Fruit fly (Drosophila melanogaster) whole organism, embryonic: ENCODE results near the gene CG5823.

Source experiments
- CG10565 ChIP-seq: fragments of 200-800 bp; sonication (Bioruptor generic); optimal IDR thresholded peaks from 3 replicates; lab custom pipeline; 2016; ENCODE audit warnings: missing biosample characterization, mild to moderate bottlenecking, missing genetic modification characterization
- CG12155 ChIP-seq: fragments of 200-800 bp; sonication (Bioruptor generic); optimal IDR thresholded peaks from 3 replicates; lab custom pipeline; 2016; ENCODE audit warnings: missing biosample characterization, missing genetic modification characterization
- CG1233 ChIP-seq: fragments of 200-800 bp; sonication (Bioruptor generic); optimal IDR thresholded peaks from 4 replicates; lab custom pipeline; 2018; ENCODE audit warnings: missing biosample characterization, mild to moderate bottlenecking, missing genetic modification characterization
- CG12942 ChIP-seq: fragments of 200-800 bp; sonication (Bioruptor generic); optimal IDR thresholded peaks from 3 replicates; lab custom pipeline; 2016; ENCODE audit warnings: missing biosample characterization, missing genetic modification characterization
- CG14014 ChIP-seq: fragments of 200-800 bp; sonication (Bioruptor generic); IDR thresholded peaks from 2 replicates; pipeline ENCODE4 v1.3.6; 2022; ENCODE audit warnings: missing biosample characterization, missing genetic modification characterization
- CG14965 ChIP-seq: fragments of 200-800 bp; sonication (Bioruptor generic); optimal IDR thresholded peaks from 2 replicates; lab custom pipeline; 2016; ENCODE audit warnings: missing biosample characterization, missing genetic modification characterization, borderline replicate concordance
- CG17328 ChIP-seq: fragments of 200-800 bp; sonication (Bioruptor generic); IDR thresholded peaks from 2 replicates; pipeline ENCODE4 v1.3.6; 2022; ENCODE audit warnings: missing biosample characterization, missing genetic modification characterization
- CG2712 ChIP-seq: fragments of 200-800 bp; optimal IDR thresholded peaks from 3 replicates; lab custom pipeline; 2019; ENCODE audit warnings: missing biosample characterization, mild to moderate bottlenecking, missing genetic modification characterization, moderate library complexity
- CG2875 ChIP-seq: fragments of 200-800 bp; sonication (Bioruptor generic); optimal IDR thresholded peaks from 2 replicates; lab custom pipeline; 2017; ENCODE audit warnings: missing biosample characterization, mild to moderate bottlenecking, missing genetic modification characterization, missing genetic modification reagents
- CG2889 ChIP-seq: fragments of 200-800 bp; sonication (Bioruptor generic); IDR thresholded peaks from 3 replicates; pipeline ENCODE4 v1.3.6; 2022; ENCODE audit warnings: missing biosample characterization, missing genetic modification characterization
- CG4404 ChIP-seq: fragments of 200-800 bp; sonication (Bioruptor generic); IDR thresholded peaks from 2 replicates; pipeline ENCODE4 v1.3.6; 2022; ENCODE audit warnings: missing biosample characterization, missing genetic modification characterization
- CG4730 ChIP-seq: fragments of 200-800 bp; sonication (Bioruptor generic); IDR thresholded peaks from 2 replicates; pipeline ENCODE4 v1.3.6; 2022; ENCODE audit warnings: missing biosample characterization, missing genetic modification characterization
- CG6689 ChIP-seq: fragments of 200-800 bp; sonication (Bioruptor generic); IDR thresholded peaks from 2 replicates; pipeline ENCODE4 v1.3.6; 2022; ENCODE audit warnings: missing biosample characterization, missing genetic modification characterization
- CG7271 ChIP-seq: fragments of 200-800 bp; sonication (Bioruptor generic); optimal IDR thresholded peaks from 2 replicates; lab custom pipeline; 2018; ENCODE audit warnings: missing biosample characterization, mild to moderate bottlenecking, missing genetic modification characterization, moderate library complexity
- CG7556 ChIP-seq: fragments of 200-800 bp; sonication (Bioruptor generic); optimal IDR thresholded peaks from 2 replicates; lab custom pipeline; 2017; ENCODE audit warnings: missing biosample characterization, mild to moderate bottlenecking, missing genetic modification characterization
- CG8089 ChIP-seq: fragments of 200-800 bp; sonication (Bioruptor generic); optimal IDR thresholded peaks from 3 replicates; lab custom pipeline; 2016; ENCODE audit warnings: missing biosample characterization, missing genetic modification characterization
- CG8359 ChIP-seq: fragments of 200-800 bp; sonication (Bioruptor generic); optimal IDR thresholded peaks from 2 replicates; lab custom pipeline; 2017; ENCODE audit warnings: missing biosample characterization, mild to moderate bottlenecking, missing genetic modification characterization, borderline replicate concordance
- CG8765 ChIP-seq: fragments of 200-800 bp; sonication (Bioruptor generic); IDR thresholded peaks from 2 replicates; pipeline ENCODE4 v1.3.6; 2022; ENCODE audit warnings: missing biosample characterization, missing genetic modification characterization
- CG9609 ChIP-seq: fragments of 200-800 bp; sonication (Bioruptor generic); optimal IDR thresholded peaks from 3 replicates; lab custom pipeline; 2016; ENCODE audit warnings: missing biosample characterization, missing genetic modification characterization
- Dip3 ChIP-seq: fragments of 200-800 bp; sonication (Bioruptor generic); optimal IDR thresholded peaks from 3 replicates; lab custom pipeline; 2016; ENCODE audit warnings: missing biosample characterization, missing genetic modification characterization
- Doc3 ChIP-seq: fragments of 200-800 bp; sonication (Bioruptor generic); IDR thresholded peaks from 3 replicates; pipeline ENCODE4 v1.3.6; 2022; ENCODE audit warnings: missing biosample characterization, missing genetic modification characterization; ENCODE audit not compliant: partially characterized antibody
- Ets65A ChIP-seq: fragments of 200-800 bp; sonication (Bioruptor generic); peaks from one replicate; lab custom pipeline; 2016; ENCODE audit warnings: missing biosample characterization, missing genetic modification characterization
- Fer3 ChIP-seq: fragments of 200-800 bp; sonication (Bioruptor generic); optimal IDR thresholded peaks from 2 replicates; lab custom pipeline; 2018; ENCODE audit warnings: missing biosample characterization, mild to moderate bottlenecking, missing genetic modification characterization, moderate library complexity
- TFAM ChIP-seq: fragments of 200-800 bp; sonication (Bioruptor generic); optimal IDR thresholded peaks from 2 replicates; lab custom pipeline; 2017; ENCODE audit warnings: missing biosample characterization, missing genetic modification characterization, inconsistent platforms
- Xbp1 ChIP-seq: fragments of 200-800 bp; sonication (Bioruptor generic); optimal IDR thresholded peaks from 3 replicates; lab custom pipeline; 2016; ENCODE audit warnings: missing biosample characterization, mild to moderate bottlenecking, missing genetic modification characterization
- YL-1 ChIP-seq: fragments of 200-800 bp; sonication (Bioruptor generic); optimal IDR thresholded peaks from 3 replicates; lab custom pipeline; 2017; ENCODE audit warnings: missing biosample characterization, mild to moderate bottlenecking, missing genetic modification characterization
- ash1 ChIP-seq: fragments of 200-800 bp; sonication (Bioruptor generic); optimal IDR thresholded peaks from 2 replicates; lab custom pipeline; 2018; ENCODE audit warnings: missing biosample characterization, mild to moderate bottlenecking, missing genetic modification characterization
- az2 ChIP-seq: fragments of 200-800 bp; sonication (Bioruptor generic); optimal IDR thresholded peaks from 3 replicates; lab custom pipeline; 2016; ENCODE audit warnings: missing biosample characterization, missing genetic modification characterization
- cato ChIP-seq: fragments of 200-800 bp; sonication (Bioruptor generic); optimal IDR thresholded peaks from 2 replicates; lab custom pipeline; 2016; ENCODE audit warnings: missing biosample characterization, missing genetic modification characterization, borderline replicate concordance
- chm ChIP-seq: fragments of 200-800 bp; sonication (Bioruptor generic); IDR thresholded peaks from 2 replicates; pipeline ENCODE4 v1.3.6; 2022; ENCODE audit warnings: missing biosample characterization, missing genetic modification characterization
- crol ChIP-seq: fragments of 200-800 bp; sonication (Bioruptor generic); IDR thresholded peaks from 2 replicates; pipeline ENCODE4 v1.3.6; 2022; ENCODE audit warnings: missing biosample characterization, missing genetic modification characterization
- cwo ChIP-seq: fragments of 200-800 bp; sonication (Bioruptor generic); optimal IDR thresholded peaks from 3 replicates; lab custom pipeline; 2017; ENCODE audit warnings: missing biosample characterization, missing genetic modification characterization, mild to moderate bottlenecking, moderate library complexity, missing genetic modification reagents
- fd96Cb ChIP-seq: fragments of 200-800 bp; sonication (Bioruptor generic); optimal IDR thresholded peaks from 2 replicates; lab custom pipeline; 2018; ENCODE audit warnings: missing biosample characterization, mild to moderate bottlenecking, missing genetic modification characterization, moderate library complexity
- gsb-n ChIP-seq: fragments of 200-800 bp; sonication (Bioruptor generic); optimal IDR thresholded peaks from 3 replicates; lab custom pipeline; 2018; ENCODE audit warnings: missing biosample characterization, mild to moderate bottlenecking, missing genetic modification characterization
- hkb ChIP-seq, 2 experiments: fragments of 200-800 bp in 1 of 2; fragments of >200 bp in 1 of 2; sonication (Bioruptor generic) in 1 of 2; IDR thresholded peaks in 1 of 2; optimal IDR thresholded peaks in 1 of 2; 2 replicates each; pipeline versions ENCODE4 v1.3.6 to Lab custom; 2017 to 2022; ENCODE audit warnings: missing biosample characterization in 1 of 2, missing genetic modification characterization in 1 of 2
- insv ChIP-seq, 2 experiments: fragments of 200-800 bp; sonication (Bioruptor generic); optimal IDR thresholded peaks; 3 replicates each; lab custom pipeline; 2016 to 2018; ENCODE audit warnings: missing biosample characterization in 2 of 2, missing genetic modification characterization in 2 of 2
- ken ChIP-seq: fragments of 200-800 bp; sonication (Bioruptor generic); IDR thresholded peaks from 3 replicates; pipeline ENCODE4 v1.3.6; 2022; ENCODE audit warnings: missing biosample characterization, missing genetic modification characterization
- org-1 ChIP-seq: fragments of 200-800 bp; sonication (Bioruptor generic); optimal IDR thresholded peaks from 2 replicates; lab custom pipeline; 2017; ENCODE audit warnings: missing biosample characterization, missing genetic modification characterization
- salm ChIP-seq: fragments of 200-800 bp; sonication (Bioruptor generic); optimal IDR thresholded peaks from 2 replicates; lab custom pipeline; 2018; ENCODE audit warnings: missing biosample characterization, mild to moderate bottlenecking, missing genetic modification characterization
- sc ChIP-seq, 3 experiments: fragments of >200 bp in 2 of 3; fragments of 200-800 bp in 1 of 3; sonication (Bioruptor generic) in 1 of 3; optimal IDR thresholded peaks; 2 replicates in 2 of 3; 3 replicates in 1 of 3; lab custom pipeline; 2017; ENCODE audit warnings: mild to moderate bottlenecking in 1 of 3, missing biosample characterization in 1 of 3, missing genetic modification characterization in 1 of 3, missing genetic modification reagents in 1 of 3
- schlank ChIP-seq: fragments of 200-800 bp; sonication (Bioruptor generic); optimal IDR thresholded peaks from 2 replicates; lab custom pipeline; 2018; ENCODE audit warnings: missing biosample characterization, mild to moderate bottlenecking, missing genetic modification characterization
- sens ChIP-seq: fragments of 200-800 bp; sonication (Bioruptor generic); peaks from one replicate; lab custom pipeline; 2016; ENCODE audit warnings: missing biosample characterization, missing genetic modification characterization
- slbo ChIP-seq: fragments of 200-800 bp; sonication (Bioruptor generic); IDR thresholded peaks from 2 replicates; pipeline ENCODE4 v1.3.6; 2022; ENCODE audit warnings: missing biosample characterization, missing genetic modification characterization
- tll ChIP-seq, 2 experiments: fragments of 200-800 bp in 1 of 2; fragments of >200 bp in 1 of 2; sonication (Bioruptor generic) in 1 of 2; optimal IDR thresholded peaks; 2 replicates each; lab custom pipeline; 2017 to 2019; ENCODE audit warnings: missing biosample characterization in 2 of 2, missing genetic modification characterization in 2 of 2, mild to moderate bottlenecking in 1 of 2, moderate library complexity in 1 of 2
- tx ChIP-seq: fragments of 200-800 bp; sonication (Bioruptor generic); optimal IDR thresholded peaks from 2 replicates; lab custom pipeline; 2016; ENCODE audit warnings: missing biosample characterization, missing genetic modification characterization
- vvl ChIP-seq: fragments of 200-800 bp; sonication (Bioruptor generic); IDR thresholded peaks from 2 replicates; pipeline ENCODE4 v1.3.6; 2022; ENCODE audit warnings: missing biosample characterization, missing genetic modification characterization
- zen ChIP-seq: fragments of 200-800 bp; sonication (Bioruptor generic); optimal IDR thresholded peaks from 3 replicates; lab custom pipeline; 2018; ENCODE audit warnings: missing biosample characterization, mild to moderate bottlenecking, missing genetic modification characterization, moderate library complexity
- zf30C ChIP-seq: fragments of 200-800 bp; sonication (Bioruptor generic); optimal IDR thresholded peaks from 3 replicates; lab custom pipeline; 2018; ENCODE audit warnings: missing biosample characterization, mild to moderate bottlenecking, missing genetic modification characterization

CG5823 gene

DNA sequence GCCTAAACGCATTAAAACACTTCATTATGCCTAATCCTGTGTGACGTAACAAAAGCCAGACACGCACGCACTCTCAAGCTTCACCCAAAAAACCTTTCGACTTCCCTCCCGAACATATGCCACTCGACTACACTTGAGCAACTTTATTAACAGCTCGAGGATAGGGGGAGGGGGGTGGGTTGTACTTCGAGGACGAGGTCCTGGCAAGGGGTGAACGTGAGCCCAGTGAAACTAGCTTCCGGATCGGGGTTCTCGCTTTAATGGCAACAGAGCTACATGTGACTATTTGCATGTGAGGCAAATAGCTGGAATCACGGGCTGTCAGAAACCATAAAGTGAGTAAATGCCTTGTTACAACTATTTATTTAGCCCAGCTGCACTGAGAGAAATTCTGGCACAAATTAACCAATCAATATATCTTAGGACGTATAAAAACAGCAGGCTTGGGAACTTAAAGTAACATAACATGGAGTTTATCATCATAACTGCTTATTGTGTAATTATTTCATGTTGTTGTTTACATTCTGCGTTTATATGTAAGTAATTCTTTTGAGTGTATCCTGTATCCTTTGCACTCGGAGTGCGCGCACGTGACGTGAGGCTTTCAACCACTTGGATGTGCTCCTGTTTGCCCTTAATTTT is 16.6 kb upstream of the CG5823 start (continued):
- TF ChIP-seq CG7556 = peak; percentile 56
- peak; percentile 47; the same call in 1 of the 2 replicates for TF ChIP-seq CG4404 (GFP tag; lab: Robert Waterston, UW)
- peak; percentile 33 for TF ChIP-seq CG10565 (GFP tag; lab: Kevin White, UChicago)
- TF ChIP-seq CG12942 = no peak
- TF ChIP-seq org-1 (GFP tag; lab: Kevin White, UChicago) = peak; percentile 37
- TF ChIP-seq sens = peak; percentile 92
- no peak for TF ChIP-seq Dip3 (GFP tag; lab: Kevin White, UChicago)
- no peak for TF ChIP-seq ken (GFP tag; lab: Robert Waterston, UW)
- peak; percentile 14 for TF ChIP-seq CG9609 (GFP tag; lab: Kevin White, UChicago)
- peak; percentile 49; the same call in 1 of the 2 replicates for TF ChIP-seq CG17328
- TF ChIP-seq CG12155 (GFP tag; lab: Kevin White, UChicago) = peak; percentile 29
- TF ChIP-seq TFAM (GFP tag; lab: Kevin White, UChicago) = no peak
- TF ChIP-seq sc (optimal IDR thresholded peaks at IDR 0.05; lab: Kevin White, UChicago) = no peak
- peak; percentile 36 for TF ChIP-seq sc (GFP tag; optimal IDR thresholded peaks at IDR 0.05; lab: Kevin White, UChicago)
- no peak for TF ChIP-seq cato (GFP tag; lab: Kevin White, UChicago)
- TF ChIP-seq cwo (GFP tag; lab: Kevin White, UChicago) = peak; percentile 12
- TF ChIP-seq CG2889 = no peak
- TF ChIP-seq CG14014 (GFP tag; lab: Robert Waterston, UW) = no peak
- no peak for TF ChIP-seq schlank
- TF ChIP-seq az2 (GFP tag; lab: Kevin White, UChicago) = peak; percentile 49
- TF ChIP-seq fd96Cb (tag; lab: Kevin White, UChicago) = peak; percentile 50
- no peak for TF ChIP-seq Doc3
- peak; percentile 91 for TF ChIP-seq Ets65A
- no peak for TF ChIP-seq CG2875 (GFP tag; lab: Kevin White, UChicago)
- TF ChIP-seq CG2712 (tag; lab: Kevin White, UChicago) = peak; percentile 76
- TF ChIP-seq CG14965 = no peak
- TF ChIP-seq CG7271 (tag; lab: Kevin White, UChicago) = peak; percentile 45
- peak; percentile 41; the same call in 1 of the 2 replicates for TF ChIP-seq CG6689 (GFP tag; lab: Robert Waterston, UW)
- peak; percentile 7 for TF ChIP-seq tx (GFP tag; lab: Kevin White, UChicago)
- TF ChIP-seq insv (GFP tag; optimal IDR thresholded peaks at IDR 0.05; lab: Kevin White, UChicago) = no peak
- no peak for TF ChIP-seq hkb (optimal IDR thresholded peaks at IDR 0.05; lab: Kevin White, UChicago)
- TF ChIP-seq hkb (GFP tag; IDR thresholded peaks at IDR 0.05; lab: Robert Waterston, UW) = 0 out of 2 replicates have a peak, but pooled peaks have one; percentile 11
- no peak for TF ChIP-seq CG4730 (GFP tag; lab: Robert Waterston, UW)
- TF ChIP-seq salm = peak; percentile 2
- TF ChIP-seq Fer3 (tag; lab: Kevin White, UChicago) = peak; percentile 4
- peak; percentile 33 for TF ChIP-seq CG1233 (GFP tag; lab: Kevin White, UChicago)
- TF ChIP-seq gsb-n (tag; lab: Kevin White, UChicago) = peak; percentile 52
- no peak; the same call in 1 of the 2 replicates for TF ChIP-seq CG8765 (GFP tag; lab: Robert Waterston, UW)
- 0 out of 2 replicates have a peak, but pooled peaks have one; percentile 13 for TF ChIP-seq chm (GFP tag; lab: Robert Waterston, UW)
- peak; percentile 79 for TF ChIP-seq zf30C (GFP tag; lab: Kevin White, UChicago)
- peak; percentile 18 for TF ChIP-seq CG8359
- TF ChIP-seq crol = peak; percentile 73
- peak; percentile 70 for TF ChIP-seq vvl (GFP tag; lab: Robert Waterston, UW)
- no peak for TF ChIP-seq ash1 (GFP tag; lab: Kevin White, UChicago)
- peak; percentile 48 for TF ChIP-seq CG8089
- peak; percentile 67 for TF ChIP-seq zen (tag; lab: Kevin White, UChicago)
- peak; percentile 62 for TF ChIP-seq Xbp1 (GFP tag; lab: Kevin White, UChicago)
- peak; percentile 27; the same call in 1 of the 2 replicates for TF ChIP-seq slbo (GFP tag; lab: Robert Waterston, UW)
- TF ChIP-seq YL-1 = no peak
- peak in 1 of 2 experiments; percentile 47 for TF ChIP-seq tll (GFP tag; optimal IDR thresholded peaks at IDR 0.05; lab: Kevin White, UChicago)
